Worm (Caenorhabditis elegans) whole organism, midembryonic: ENCODE data around the gene R04F11.5.

Experiments used
- T22C8.4 ChIP-seq: fragments of 200-800 bp; sonication (Bioruptor generic); IDR thresholded peaks from 2 replicates; pipeline ENCODE4 v1.3.6; 2022; ENCODE audit warnings: missing genetic modification characterization, missing compliant biosample characterization
- flt-1 ChIP-seq: fragments of 200-800 bp; sonication (Bioruptor generic); IDR thresholded peaks from 2 replicates; pipeline ENCODE4 v1.3.6; 2022; ENCODE audit warnings: missing genetic modification characterization, missing compliant biosample characterization
- klf-2 ChIP-seq: fragments of 200-800 bp; sonication (Bioruptor generic); conservative IDR thresholded peaks from 2 replicates; pipeline ENCODE4 v1.3.6; 2022; ENCODE audit warnings: missing genetic modification reagents, missing genetic modification characterization, missing compliant biosample characterization
- med-1 ChIP-seq: sonication (generic microtip); optimal IDR thresholded peaks from 2 replicates; lab custom pipeline; 2017; ENCODE audit warnings: missing genetic modification characterization, mild to moderate bottlenecking, missing compliant biosample characterization, antibody characterized with exemption, missing genetic modification reagents; ENCODE audit not compliant: insufficient read depth
- tab-1 ChIP-seq: fragments of 200-800 bp; sonication (Bioruptor generic); IDR thresholded peaks from 2 replicates; pipeline ENCODE4 v1.3.6; 2022; ENCODE audit warnings: missing genetic modification characterization, missing compliant biosample characterization
- ztf-23 ChIP-seq: fragments of 200-800 bp; sonication (Bioruptor generic); IDR thresholded peaks from 2 replicates; pipeline ENCODE4 v1.3.6; 2022; ENCODE audit warnings: missing genetic modification reagents, missing genetic modification characterization, missing compliant biosample characterization
- ztf-29 ChIP-seq: fragments of 200-800 bp; sonication (Bioruptor generic); IDR thresholded peaks from 2 replicates; pipeline ENCODE4 v1.3.6; 2022; ENCODE audit warnings: missing genetic modification reagents, missing genetic modification characterization, missing compliant biosample characterization

- TF ChIP-seq ztf-23 (GFP tag; lab: Robert Waterston, UW) (no peak), T22C8.4 (no peak), klf-2 (GFP tag; lab: Robert Waterston, UW) (no peak), ztf-29 (no peak), flt-1 (GFP tag; lab: Robert Waterston, UW) (no peak), tab-1 (no peak), med-1 (GFP tag; lab: Kevin White, UChicago) (no peak)
Measured at ce11 chrV:12276946-12277345, 40.9 kb downstream of the R04F11.5 start, which contains the start of gene bnc-1.
